Fruit fly (Drosophila melanogaster): ENCODE data around the gene RecQ5.
A peak's percentile ranks its signal among the peaks of the same experiment; 100 is the strongest.

The RecQ5 gene

DNA sequence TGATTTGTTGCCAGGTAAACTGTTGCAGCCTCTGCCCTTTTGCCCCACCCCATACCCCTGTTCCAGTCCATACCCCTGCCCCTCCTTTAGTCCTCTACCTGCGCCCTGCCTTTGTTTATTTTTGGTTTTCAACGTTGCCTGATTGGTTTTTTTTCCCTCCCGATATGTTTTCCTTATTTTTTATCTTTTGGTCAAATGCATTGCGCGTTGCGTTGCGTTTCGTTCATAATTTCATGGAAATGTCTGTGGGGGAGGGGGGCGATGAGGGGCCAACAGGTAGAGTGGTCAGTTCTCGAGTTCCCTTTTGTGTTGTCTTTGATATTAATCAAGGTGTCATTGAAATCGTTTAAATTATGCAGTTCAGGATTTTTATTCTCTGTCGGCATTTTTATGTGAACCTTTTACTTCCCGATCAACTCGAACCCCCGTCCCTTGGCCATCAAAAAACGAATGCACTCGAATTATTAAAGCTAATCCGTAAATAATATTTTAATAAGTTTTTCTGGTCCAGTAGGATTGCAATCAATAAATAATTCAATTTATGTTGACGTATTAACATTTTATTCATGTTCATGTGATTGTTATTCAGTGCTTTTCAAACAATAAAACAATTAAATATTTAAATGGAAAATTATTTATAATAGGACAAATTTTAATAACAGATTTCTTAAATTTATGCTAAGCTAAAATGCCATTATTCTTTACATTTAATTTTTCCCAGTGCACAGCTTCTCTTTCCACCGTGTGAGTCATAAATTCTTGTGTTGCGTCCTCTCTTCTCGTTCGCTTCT lies 3.1 kb upstream of the RecQ5 start (continued):
- TF ChIP-seq disco-r (GFP tag; optimal IDR thresholded peaks at IDR 0.05) (no peak), CG6254 (GFP tag; optimal IDR thresholded peaks at IDR 0.05) (peak; percentile 63), HmgZ (tag; optimal IDR thresholded peaks at IDR 0.05) (peak; percentile 18), MESR4 (GFP tag; optimal IDR thresholded peaks at IDR 0.05) (no peak), Lhr (GFP tag; optimal IDR thresholded peaks at IDR 0.05) (peak; percentile 54), CG34376 (GFP tag; optimal IDR thresholded peaks at IDR 0.05) (no peak), tup (GFP tag; optimal IDR thresholded peaks at IDR 0.05) (no peak), Oli (tag; optimal IDR thresholded peaks at IDR 0.05) (peak; percentile 76), gsb (GFP tag; IDR thresholded peaks at IDR 0.05) (no peak), CG12769 (tag; optimal IDR thresholded peaks at IDR 0.05) (no peak), CG11560 (tag; IDR thresholded peaks at IDR 0.05) (no peak), corto (GFP tag; optimal IDR thresholded peaks at IDR 0.05) (peak; percentile 43), CG9215 (GFP tag; IDR thresholded peaks at IDR 0.05) (no peak), CG5180 (GFP tag; optimal IDR thresholded peaks at IDR 0.05) (peak; percentile 5), dmrt99B (tag; optimal IDR thresholded peaks at IDR 0.05) (peak; percentile 63), sens-2 (GFP tag; IDR thresholded peaks at IDR 0.05) (no peak), CG30431 (GFP tag; optimal IDR thresholded peaks at IDR 0.05) (peak; percentile 34), pb (GFP tag; optimal IDR thresholded peaks at IDR 0.05) (no peak), CG4282 (GFP tag; optimal IDR thresholded peaks at IDR 0.05) (no peak), toy (GFP tag; IDR thresholded peaks at IDR 0.05) (0 out of 2 replicates have a peak, but pooled peaks have one; percentile 34), CG10462 (GFP tag; optimal IDR thresholded peaks at IDR 0.05) (peak; percentile 61), CG6683 (GFP tag; optimal IDR thresholded peaks at IDR 0.05) (no peak), ken (GFP tag; IDR thresholded peaks at IDR 0.05) (no peak), jigr1 (GFP tag; IDR thresholded peaks at IDR 0.05) (no peak), CG15269 (tag; optimal IDR thresholded peaks at IDR 0.05) (peak; percentile 33), CG10543 (GFP tag; optimal IDR thresholded peaks at IDR 0.05) (no peak), cg (GFP tag; optimal IDR thresholded peaks at IDR 0.05) (no peak), seq (GFP tag; IDR thresholded peaks at IDR 0.05) (no peak), cas (GFP tag; IDR thresholded peaks at IDR 0.05) (no peak), nom (GFP tag; optimal IDR thresholded peaks at IDR 0.05) (peak; percentile 62), pan (optimal IDR thresholded peaks at IDR 0.05) (no peak), pan (GFP tag; optimal IDR thresholded peaks at IDR 0.05 in 1 of 2, IDR thresholded peaks at IDR 0.05 in 1 of 2) (peak in 1 of 2 experiments; percentile 51), Lpt (GFP tag; optimal IDR thresholded peaks at IDR 0.05) (no peak), fru (optimal IDR thresholded peaks at IDR 0.05) (no peak), lab (GFP tag; optimal IDR thresholded peaks at IDR 0.05) (peak; percentile 50), CG17802 (tag; optimal IDR thresholded peaks at IDR 0.05) (no peak), grn (GFP tag; optimal IDR thresholded peaks at IDR 0.05) (peak; percentile 71), Ets65A (GFP tag) (no peak), CG34224 (GFP tag; IDR thresholded peaks at IDR 0.05; ENCODE audit: partially characterized antibody) (no peak), CG31224 (GFP tag; IDR thresholded peaks at IDR 0.05) (no peak), Asciz (GFP tag; optimal IDR thresholded peaks at IDR 0.05) (peak; percentile 23), Meics (GFP tag; optimal IDR thresholded peaks at IDR 0.05) (peak; percentile 34), CG8281 (tag; optimal IDR thresholded peaks at IDR 0.05) (no peak), sug (tag; optimal IDR thresholded peaks at IDR 0.05) (no peak), CG7372 (GFP tag; IDR thresholded peaks at IDR 0.05) (no peak), ci (GFP tag; IDR thresholded peaks at IDR 0.05) (0 out of 3 replicates have a peak, but pooled peaks have one; percentile 18), Atf-2 (GFP tag; optimal IDR thresholded peaks at IDR 0.05) (no peak), CG11085 (GFP tag; IDR thresholded peaks at IDR 0.05) (no peak), CG8944 (GFP tag; optimal IDR thresholded peaks at IDR 0.05) (no peak), ab (GFP tag; optimal IDR thresholded peaks at IDR 0.05) (no peak)
